Fruit fly (Drosophila melanogaster): Measurements from ENCODE around the gene Fcp3C.

DNA sequence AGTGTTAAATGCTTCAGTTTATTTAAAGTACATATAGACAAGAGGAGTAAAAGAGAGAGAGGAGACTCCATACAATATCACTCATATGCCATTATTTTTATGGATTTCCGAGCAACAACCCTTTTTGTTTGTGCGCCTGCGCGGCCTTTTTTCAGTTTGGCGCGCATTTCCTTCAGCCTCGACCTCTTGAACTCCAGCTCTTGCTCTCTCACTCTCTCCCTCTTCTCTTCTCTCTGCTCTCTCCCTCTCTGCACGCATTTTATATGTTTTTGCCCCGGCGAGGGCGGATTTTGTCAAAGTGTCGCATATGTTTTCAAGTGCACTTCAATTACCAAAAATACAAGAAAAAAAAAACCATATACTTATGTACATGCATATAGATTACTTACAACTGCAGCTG lies 32.2 kb downstream of the Fcp3C start:
- TF ChIP-seq Hnf4 (GFP tag; optimal IDR thresholded peaks at IDR 0.05): no peak
- TF ChIP-seq h (GFP tag; optimal IDR thresholded peaks at IDR 0.05): no peak
- no peak for TF ChIP-seq br (GFP tag; optimal IDR thresholded peaks at IDR 0.05)
- no peak for TF ChIP-seq woc (GFP tag; optimal IDR thresholded peaks at IDR 0.05)
- no peak for TF ChIP-seq psq (GFP tag; optimal IDR thresholded peaks at IDR 0.05)
- TF ChIP-seq jim (GFP tag; optimal IDR thresholded peaks at IDR 0.05): no peak
- no peak for TF ChIP-seq Myc (optimal IDR thresholded peaks at IDR 0.05)
- TF ChIP-seq usp (GFP tag; optimal IDR thresholded peaks at IDR 0.05): no peak
- TF ChIP-seq pan (optimal IDR thresholded peaks at IDR 0.05): no peak
- TF ChIP-seq Dfd (GFP tag; optimal IDR thresholded peaks at IDR 0.05): no peak
- no peak for TF ChIP-seq dmrt93B (GFP tag; optimal IDR thresholded peaks at IDR 0.05)
- TF ChIP-seq Vsx2 (GFP tag; optimal IDR thresholded peaks at IDR 0.05; ENCODE audit: partially characterized antibody): no peak
